Fruit fly (Drosophila melanogaster): ENCODE data around the gene CG42526.

Gene CG42526

DNA sequence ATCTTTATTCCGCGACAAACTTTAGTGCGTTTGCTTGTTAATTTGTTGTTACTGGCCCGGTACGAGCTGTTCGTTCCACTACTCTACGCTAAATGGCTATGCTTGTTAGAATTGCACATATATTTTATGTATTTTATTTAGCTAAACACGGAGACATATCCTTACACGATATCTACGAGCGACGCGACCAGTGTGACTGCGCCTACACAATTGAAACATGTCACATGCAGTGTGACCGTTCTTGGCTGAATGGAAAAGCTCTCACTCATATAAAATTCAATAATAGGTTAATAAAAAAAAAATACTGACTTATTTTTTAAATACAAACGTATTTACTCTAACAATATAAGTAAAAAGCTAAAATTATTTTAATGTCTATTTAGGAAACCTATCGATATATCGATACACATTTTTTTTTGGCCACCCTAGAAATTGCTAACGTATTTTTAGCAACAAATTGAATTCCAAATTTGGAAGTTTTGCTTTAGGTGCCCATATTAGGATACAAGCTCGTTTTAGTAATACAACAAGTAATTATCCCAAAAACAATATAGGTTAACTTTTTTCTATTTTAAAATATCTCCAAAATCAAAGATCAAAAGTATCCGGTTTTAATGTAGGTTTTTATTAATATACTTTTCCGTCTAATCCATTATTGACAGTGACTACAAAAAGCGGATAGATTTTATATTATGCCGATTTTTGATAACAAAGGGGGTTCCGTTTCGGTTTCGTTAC lies 36.0 kb downstream of the CG42526 start, which contains the start of gene CG4080 (continued):
- TF ChIP-seq ems (GFP tag; optimal IDR thresholded peaks at IDR 0.05) (peak; percentile 35), Dbx (GFP tag; IDR thresholded peaks at IDR 0.05) (peak; percentile 29; the same call in 1 of the 3 replicates), E2f1 (GFP tag; IDR thresholded peaks at IDR 0.05) (peak; percentile 25; the same call in 1 of the 2 replicates), caup (GFP tag; optimal IDR thresholded peaks at IDR 0.05; ENCODE audit: severe bottlenecking) (peak; percentile 33), CG31365 (tag; optimal IDR thresholded peaks at IDR 0.05) (no peak), CG10274 (GFP tag; optimal IDR thresholded peaks at IDR 0.05) (no peak), CG11504 (tag; optimal IDR thresholded peaks at IDR 0.05) (no peak), mld (GFP tag; IDR thresholded peaks at IDR 0.05; ENCODE audit: partially characterized antibody) (0 out of 3 replicates have a peak, but pooled peaks have one; percentile 33), CG4360 (GFP tag; IDR thresholded peaks at IDR 0.05) (no peak), CG16779 (GFP tag; IDR thresholded peaks at IDR 0.05) (no peak), CG2889 (GFP tag; IDR thresholded peaks at IDR 0.05) (no peak), so (GFP tag; IDR thresholded peaks at IDR 0.05) (0 out of 3 replicates have a peak, but pooled peaks have one; percentile 45), Sry-δ (GFP tag; optimal IDR thresholded peaks at IDR 0.05) (peak; percentile 67), gcm2 (GFP tag; optimal IDR thresholded peaks at IDR 0.05) (no peak), CG7357 (GFP tag; IDR thresholded peaks at IDR 0.05) (no peak), lmd (GFP tag; IDR thresholded peaks at IDR 0.05) (no peak), CG31441 (GFP tag; IDR thresholded peaks at IDR 0.05) (0 out of 2 replicates have a peak, but pooled peaks have one; percentile 44), hkb (optimal IDR thresholded peaks at IDR 0.05) (peak; percentile 6), hkb (GFP tag; IDR thresholded peaks at IDR 0.05) (0 out of 2 replicates have a peak, but pooled peaks have one; percentile 19), Med (GFP tag) (peak; percentile 81), Jarid2 (GFP tag; optimal IDR thresholded peaks at IDR 0.05) (peak; percentile 86), Dref (GFP tag; IDR thresholded peaks at IDR 0.05) (peak; percentile 62), CG7556 (GFP tag; optimal IDR thresholded peaks at IDR 0.05) (no peak), ro (GFP tag; IDR thresholded peaks at IDR 0.05) (no peak), az2 (GFP tag; optimal IDR thresholded peaks at IDR 0.05) (no peak), Gug (GFP tag; IDR thresholded peaks at IDR 0.05) (no peak), dmrt11E (tag; optimal IDR thresholded peaks at IDR 0.05) (peak; percentile 43), CG8765 (GFP tag; IDR thresholded peaks at IDR 0.05) (no peak), CG4424 (GFP tag; optimal IDR thresholded peaks at IDR 0.05) (peak; percentile 8), CG2116 (GFP tag; optimal IDR thresholded peaks at IDR 0.05) (peak; percentile 89), gfzf (GFP tag; optimal IDR thresholded peaks at IDR 0.05) (peak; percentile 90), Doc2 (GFP tag; IDR thresholded peaks at IDR 0.05) (no peak), Ravus (GFP tag; IDR thresholded peaks at IDR 0.05) (no peak), CG4282 (GFP tag; optimal IDR thresholded peaks at IDR 0.05) (no peak), CG12104 (GFP tag; optimal IDR thresholded peaks at IDR 0.05) (peak; percentile 4), CG2199 (GFP tag; IDR thresholded peaks at IDR 0.05) (no peak), prd (optimal IDR thresholded peaks at IDR 0.05) (no peak), prd (GFP tag; IDR thresholded peaks at IDR 0.05) (no peak), MBD-R2 (GFP tag; IDR thresholded peaks at IDR 0.05) (peak; percentile 25), vvl (GFP tag; IDR thresholded peaks at IDR 0.05) (peak; percentile 72), lab (GFP tag; optimal IDR thresholded peaks at IDR 0.05) (peak; percentile 55), tll (GFP tag; optimal IDR thresholded peaks at IDR 0.05) (no peak), ftz-f1 (GFP tag; optimal IDR thresholded peaks at IDR 0.05) (no peak), CG6765 (GFP tag; optimal IDR thresholded peaks at IDR 0.05) (peak; percentile 54), bowl (GFP tag; IDR thresholded peaks at IDR 0.05) (no peak), slou (GFP tag; optimal IDR thresholded peaks at IDR 0.05) (no peak), CG3407 (GFP tag; optimal IDR thresholded peaks at IDR 0.05) (no peak), disco-r (GFP tag; optimal IDR thresholded peaks at IDR 0.05) (peak; percentile 8), pho (GFP tag; optimal IDR thresholded peaks at IDR 0.05) (no peak), ranshi (GFP tag; IDR thresholded peaks at IDR 0.05) (peak; percentile 82; the same call in 1 of the 2 replicates), Dll (GFP tag; IDR thresholded peaks at IDR 0.05; ENCODE audit: partially characterized antibody) (peak; percentile 89)
